Fruit fly (Drosophila melanogaster): ENCODE data around the gene bnb.

bnb gene

DNA sequence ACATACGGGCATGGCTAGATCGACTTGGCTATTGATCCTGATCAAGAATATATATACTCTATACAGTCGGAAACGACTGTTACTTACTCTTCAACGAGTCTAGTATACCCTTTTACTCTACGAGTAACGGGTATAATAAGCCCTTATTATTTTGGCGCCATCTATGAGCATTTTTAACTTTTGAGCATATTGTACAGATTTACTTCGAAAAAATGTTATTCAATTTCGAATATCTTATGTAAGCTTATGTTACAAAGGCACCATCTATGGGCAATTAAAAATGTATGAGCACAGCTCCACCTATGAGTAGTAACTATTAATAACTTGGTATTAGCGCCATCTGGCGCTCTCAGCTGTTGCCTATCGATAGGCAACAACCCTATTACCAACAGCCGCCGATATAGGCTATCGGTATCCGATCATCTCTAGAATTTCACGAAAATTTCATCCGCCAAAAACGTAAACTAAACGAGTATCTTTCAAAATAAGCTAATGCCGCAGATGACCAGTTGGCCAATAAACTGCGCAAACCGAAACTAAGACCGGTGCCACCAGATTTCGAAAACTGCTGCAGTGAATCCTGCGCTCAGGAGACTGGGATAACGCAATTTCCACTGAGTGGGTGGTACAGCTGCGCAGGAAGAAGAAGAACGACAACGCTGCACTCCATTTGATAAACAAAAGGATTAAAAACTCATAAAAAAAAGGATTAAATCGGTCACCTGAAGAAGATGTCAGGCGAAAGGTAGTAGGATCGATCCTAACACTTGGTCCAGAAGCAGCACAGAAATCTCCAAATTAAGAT, 45.9 kb upstream of the bnb start, which contains the start of gene htk (continued):
- TF ChIP-seq Hr39 (optimal IDR thresholded peaks at IDR 0.05) (no peak), HLH3B (GFP tag; IDR thresholded peaks at IDR 0.05) (peak; percentile 61), Ptx1 (GFP tag; IDR thresholded peaks at IDR 0.05) (peak; percentile 64), odd (GFP tag; optimal IDR thresholded peaks at IDR 0.05) (no peak), jigr1 (GFP tag; IDR thresholded peaks at IDR 0.05) (no peak), so (GFP tag; IDR thresholded peaks at IDR 0.05) (no peak), CG11723 (GFP tag; optimal IDR thresholded peaks at IDR 0.05) (peak; percentile 6), CG18764 (GFP tag; optimal IDR thresholded peaks at IDR 0.05) (peak; percentile 64), Hand (GFP tag; optimal IDR thresholded peaks at IDR 0.05) (no peak), GATAe (GFP tag; conservative IDR thresholded peaks at IDR 0.05) (no peak), hbn (GFP tag; IDR thresholded peaks at IDR 0.05; ENCODE audit: partially characterized antibody) (peak; percentile 80), CG11504 (tag; optimal IDR thresholded peaks at IDR 0.05) (peak; percentile 61), kni (GFP tag; optimal IDR thresholded peaks at IDR 0.05) (no peak), ap (GFP tag; IDR thresholded peaks at IDR 0.05) (0 out of 2 replicates have a peak, but pooled peaks have one; percentile 7), Lhr (GFP tag; optimal IDR thresholded peaks at IDR 0.05) (peak; percentile 87), CG5180 (GFP tag; optimal IDR thresholded peaks at IDR 0.05) (no peak), CG11247 (GFP tag; IDR thresholded peaks at IDR 0.05) (peak; percentile 77), Abd-B (GFP tag; optimal IDR thresholded peaks at IDR 0.05) (peak; percentile 46), bbx (GFP tag; IDR thresholded peaks at IDR 0.05; ENCODE audit: partially characterized antibody) (peak; percentile 96), CG10321 (GFP tag; IDR thresholded peaks at IDR 0.05) (no peak), tin (GFP tag; optimal IDR thresholded peaks at IDR 0.05) (peak; percentile 76), bab2 (GFP tag; optimal IDR thresholded peaks at IDR 0.05) (peak; percentile 77), gcm (GFP tag; optimal IDR thresholded peaks at IDR 0.05) (no peak), Dad (GFP tag; optimal IDR thresholded peaks at IDR 0.05) (peak; percentile 43), Side (GFP tag; optimal IDR thresholded peaks at IDR 0.05) (peak; percentile 73), CG17829 (tag; optimal IDR thresholded peaks at IDR 0.05) (peak; percentile 79), MESR4 (GFP tag; optimal IDR thresholded peaks at IDR 0.05) (peak; percentile 92), exex (tag; optimal IDR thresholded peaks at IDR 0.05) (no peak), CG3281 (GFP tag; optimal IDR thresholded peaks at IDR 0.05) (peak; percentile 0), CG6854 (GFP tag; optimal IDR thresholded peaks at IDR 0.05) (no peak), slbo (GFP tag; IDR thresholded peaks at IDR 0.05) (peak; percentile 81), hkb (optimal IDR thresholded peaks at IDR 0.05) (no peak), hkb (GFP tag; IDR thresholded peaks at IDR 0.05) (peak; percentile 62), Neu2 (GFP tag; optimal IDR thresholded peaks at IDR 0.05; ENCODE audit: borderline replicate concordance) (peak; percentile 51), p53 (GFP tag; optimal IDR thresholded peaks at IDR 0.05) (peak; percentile 83), schlank (tag; optimal IDR thresholded peaks at IDR 0.05) (no peak), nom (GFP tag; optimal IDR thresholded peaks at IDR 0.05) (no peak), CG2875 (GFP tag; optimal IDR thresholded peaks at IDR 0.05) (peak; percentile 49), Gug (GFP tag; IDR thresholded peaks at IDR 0.05) (peak; percentile 58; the same call in 3 of the 4 replicates), Ets65A (GFP tag) (peak; percentile 93), CG13775 (GFP tag; optimal IDR thresholded peaks at IDR 0.05) (peak; percentile 40), CG2889 (GFP tag; IDR thresholded peaks at IDR 0.05) (no peak), CG10366 (GFP tag; IDR thresholded peaks at IDR 0.05) (peak; percentile 59), ttk (GFP tag; IDR thresholded peaks at IDR 0.05) (no peak), CG12155 (GFP tag; optimal IDR thresholded peaks at IDR 0.05) (peak; percentile 59), CG8478 (optimal IDR thresholded peaks at IDR 0.05) (no peak), CG13624 (GFP tag; optimal IDR thresholded peaks at IDR 0.05) (peak; percentile 79), Fer3 (tag; optimal IDR thresholded peaks at IDR 0.05) (peak; percentile 63), nau (GFP tag; optimal IDR thresholded peaks at IDR 0.05) (no peak), CG10267 (tag; optimal IDR thresholded peaks at IDR 0.05) (peak; percentile 74)
